Worm (Caenorhabditis elegans) whole organism, young adult: Measurements from ENCODE around the gene str-176.

Source experiments
- F52B5.7 ChIP-seq: sonication (generic microtip); optimal IDR thresholded peaks from 2 replicates; lab custom pipeline; 2016; ENCODE audit warnings: mild to moderate bottlenecking, missing genetic modification characterization, missing compliant biosample characterization
- ama-1 ChIP-seq, 3 experiments: fragments of 150-350 bp in 1 of 3; sonication (generic microtip) in 2 of 3; optimal IDR thresholded peaks; 2 replicates each; lab custom pipeline; 2014 to 2018; ENCODE audit warnings: missing biosample characterization in 2 of 3, missing genetic modification characterization in 2 of 3, missing genetic modification reagents in 2 of 3
- ceh-100 ChIP-seq: fragments of 200-800 bp; sonication (Bioruptor generic); IDR thresholded peaks from 2 replicates; pipeline ENCODE4 v1.3.6; 2022; ENCODE audit warnings: missing genetic modification reagents, missing genetic modification characterization, missing compliant biosample characterization
- dpl-1 ChIP-seq: fragments of 150-350 bp; optimal IDR thresholded peaks from 2 replicates; lab custom pipeline; 2014; ENCODE audit warnings: missing biosample characterization, missing genetic modification reagents, missing genetic modification characterization
- egl-18 ChIP-seq: fragments of 200-800 bp; sonication (Bioruptor generic); IDR thresholded peaks from 2 replicates; pipeline ENCODE4 v1.3.6; 2022; ENCODE audit warnings: missing genetic modification reagents, missing genetic modification characterization, missing compliant biosample characterization
- hrde-1 ChIP-seq: sonication (generic microtip); optimal IDR thresholded peaks from 2 replicates; lab custom pipeline; 2016; ENCODE audit warnings: missing genetic modification characterization, mild to moderate bottlenecking, missing compliant biosample characterization, moderate library complexity, missing genotype, missing genetic modification reagents, borderline replicate concordance
- hsf-1 ChIP-seq: fragments of 200-800 bp; sonication (Bioruptor generic); IDR thresholded peaks from 2 replicates; pipeline ENCODE4 v1.3.6; 2022; ENCODE audit warnings: missing genetic modification reagents, missing genetic modification characterization, missing compliant biosample characterization
- let-607 ChIP-seq, 2 experiments: fragments of 200-800 bp in 1 of 2; sonication (Bioruptor generic) in 1 of 2; sonication (generic microtip) in 1 of 2; optimal IDR thresholded peaks; 2 replicates each; lab custom pipeline; 2016 to 2018; ENCODE audit warnings: mild to moderate bottlenecking in 2 of 2, missing compliant biosample characterization in 2 of 2, missing genetic modification characterization in 2 of 2, moderate library complexity in 2 of 2, missing genotype in 1 of 2
- lin-26 ChIP-seq: fragments of 200-800 bp; sonication (Bioruptor generic); IDR thresholded peaks from 2 replicates; pipeline ENCODE4 v1.3.6; 2022; ENCODE audit warnings: missing genetic modification reagents, missing genetic modification characterization, missing compliant biosample characterization
- lin-35 ChIP-seq, 3 experiments: fragments of 150-350 bp in 2 of 3; sonication (generic microtip) in 1 of 3; optimal IDR thresholded peaks; 2 replicates each; lab custom pipeline; 2014 to 2018; ENCODE audit warnings: missing biosample characterization in 3 of 3, missing genetic modification characterization in 3 of 3, missing genetic modification reagents in 3 of 3

DNA sequence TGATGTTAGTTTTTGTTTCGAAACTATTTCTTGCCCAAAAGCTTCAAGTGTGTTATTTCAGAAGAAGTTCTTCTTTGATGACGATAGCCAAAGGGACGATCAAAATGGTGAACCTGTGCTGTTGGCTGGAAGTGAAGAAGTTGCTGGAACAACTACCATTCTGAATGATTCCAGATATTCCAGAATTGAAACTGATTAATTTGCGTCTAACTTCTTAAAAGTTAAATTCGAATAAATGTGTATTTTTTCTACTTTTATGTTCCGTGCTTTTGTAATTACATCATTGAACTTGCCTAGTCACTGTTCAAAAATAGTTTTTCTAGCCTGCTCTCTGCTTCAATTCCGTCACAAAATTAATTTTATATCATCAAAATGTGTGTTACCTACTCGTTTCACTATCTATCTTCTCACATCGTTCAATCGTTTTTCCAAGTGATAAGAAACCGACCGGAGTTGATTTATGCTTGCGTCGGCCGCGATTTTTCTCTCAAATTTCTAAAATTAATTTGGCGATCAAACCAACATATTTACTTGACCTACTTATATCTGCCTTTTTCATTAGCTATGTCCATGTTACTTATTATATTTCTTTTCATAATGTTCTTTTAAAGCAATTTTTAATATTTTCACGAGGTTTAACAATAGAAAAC lies 11.5 kb upstream of the str-176 start:
- TF ChIP-seq egl-18 (GFP tag; lab: Robert Waterston, UW) (no peak), F52B5.7 (tag; lab: Kevin White, UChicago) (no peak), lin-35 (GFP tag; optimal IDR thresholded peaks at IDR 0.05; lab: Kevin White, UChicago) (no peak), hrde-1 (tag; lab: Kevin White, UChicago) (no peak), lin-26 (GFP tag; lab: Robert Waterston, UW) (no peak), ama-1 (optimal IDR thresholded peaks at IDR 0.05; lab: Kevin White, UChicago) (no peak), ama-1 (GFP tag; optimal IDR thresholded peaks at IDR 0.05; lab: Kevin White, UChicago) (no peak), ceh-100 (GFP tag; lab: Robert Waterston, UW) (no peak), let-607 (tag; optimal IDR thresholded peaks at IDR 0.05; lab: Kevin White, UChicago) (no peak), dpl-1 (GFP tag; lab: Kevin White, UChicago) (no peak), hsf-1 (GFP tag; lab: Robert Waterston, UW) (no peak)
